Fruit fly (Drosophila melanogaster) whole organism, pupa: ENCODE results near the gene CG9147.

Source experiments
- CG10348 ChIP-seq: fragments of 200-800 bp; sonication (Bioruptor generic); IDR thresholded peaks from 2 replicates; pipeline ENCODE4 v1.3.6; 2022; ENCODE audit warnings: missing biosample characterization, missing genetic modification characterization
- CG12605 ChIP-seq: fragments of 200-800 bp; sonication (Bioruptor generic); IDR thresholded peaks from 2 replicates; pipeline ENCODE4 v1.3.6; 2022; ENCODE audit warnings: missing biosample characterization, missing genetic modification characterization
- CG13204 ChIP-seq: fragments of 200-800 bp; sonication (Bioruptor generic); optimal IDR thresholded peaks from 2 replicates; lab custom pipeline; 2018; ENCODE audit warnings: missing biosample characterization, mild to moderate bottlenecking, missing genetic modification characterization, moderate library complexity
- CG14655 ChIP-seq: fragments of 200-800 bp; sonication (Bioruptor generic); optimal IDR thresholded peaks from 3 replicates; lab custom pipeline; 2017; ENCODE audit warnings: mild to moderate bottlenecking, missing biosample characterization, missing genetic modification reagents, missing genetic modification characterization
- CG15710 ChIP-seq: fragments of 200-800 bp; sonication (Bioruptor generic); optimal IDR thresholded peaks from 2 replicates; lab custom pipeline; 2018; ENCODE audit warnings: missing biosample characterization, mild to moderate bottlenecking, missing genetic modification characterization, moderate library complexity
- CG17806 ChIP-seq: fragments of 200-800 bp; sonication (Bioruptor generic); optimal IDR thresholded peaks from 2 replicates; lab custom pipeline; 2018; ENCODE audit warnings: missing biosample characterization, mild to moderate bottlenecking, missing genetic modification characterization, moderate library complexity
- CG32121 ChIP-seq: fragments of 200-800 bp; sonication (Bioruptor generic); IDR thresholded peaks from 2 replicates; pipeline ENCODE4 v1.3.6; 2022; ENCODE audit warnings: missing biosample characterization, missing genetic modification characterization
- CG34367 ChIP-seq: fragments of 200-800 bp; sonication (Bioruptor generic); optimal IDR thresholded peaks from 2 replicates; lab custom pipeline; 2018; ENCODE audit warnings: missing biosample characterization, mild to moderate bottlenecking, missing genetic modification characterization
- CG4496 ChIP-seq: fragments of 200-800 bp; sonication (Bioruptor generic); IDR thresholded peaks from 3 replicates; pipeline ENCODE4 v1.3.6; 2022; ENCODE audit warnings: missing biosample characterization, missing genetic modification characterization
- CG8159 ChIP-seq: fragments of 200-800 bp; sonication (Bioruptor generic); optimal IDR thresholded peaks from 3 replicates; lab custom pipeline; 2018; ENCODE audit warnings: missing biosample characterization, mild to moderate bottlenecking, missing genetic modification characterization, moderate library complexity
- CG8301 ChIP-seq: fragments of 200-800 bp; sonication (Bioruptor generic); optimal IDR thresholded peaks from 2 replicates; lab custom pipeline; 2018; ENCODE audit warnings: missing biosample characterization, mild to moderate bottlenecking, missing genetic modification characterization
- CG9948 ChIP-seq: fragments of 200-800 bp; sonication (Bioruptor generic); optimal IDR thresholded peaks from 2 replicates; lab custom pipeline; 2018; ENCODE audit warnings: missing biosample characterization, mild to moderate bottlenecking, missing genetic modification characterization, moderate library complexity
- D1 ChIP-seq: fragments of 200-800 bp; sonication (Bioruptor generic); optimal IDR thresholded peaks from 2 replicates; lab custom pipeline; 2018; ENCODE audit warnings: missing biosample characterization, mild to moderate bottlenecking, missing genetic modification characterization, moderate library complexity
- EcR ChIP-seq: fragments of 200-800 bp; sonication (Bioruptor generic); optimal IDR thresholded peaks from 3 replicates; lab custom pipeline; 2019; ENCODE audit warnings: missing biosample characterization, missing genetic modification characterization, mild to moderate bottlenecking, moderate library complexity, missing genetic modification reagents
- Ets98B ChIP-seq: fragments of 200-800 bp; sonication (Bioruptor generic); IDR thresholded peaks from 2 replicates; pipeline ENCODE4 v1.3.6; 2022; ENCODE audit warnings: missing biosample characterization, missing genetic modification characterization
- Pif1A ChIP-seq: fragments of 200-800 bp; sonication (Bioruptor generic); optimal IDR thresholded peaks from 3 replicates; lab custom pipeline; 2016; ENCODE audit warnings: missing biosample characterization, missing genetic modification characterization
- Pif1B ChIP-seq: fragments of 200-800 bp; sonication (Bioruptor generic); optimal IDR thresholded peaks from 3 replicates; lab custom pipeline; 2016; ENCODE audit warnings: missing biosample characterization, missing genetic modification characterization
- Snoo ChIP-seq: fragments of 200-800 bp; sonication (Bioruptor generic); optimal IDR thresholded peaks from 3 replicates; lab custom pipeline; 2017; ENCODE audit warnings: missing biosample characterization, mild to moderate bottlenecking, missing genetic modification characterization, inconsistent platforms
- fd96Ca ChIP-seq: fragments of 200-800 bp; sonication (Bioruptor generic); IDR thresholded peaks from 3 replicates; pipeline ENCODE4 v1.3.6; 2022; ENCODE audit warnings: missing biosample characterization, missing genetic modification characterization
- gl ChIP-seq: fragments of 200-800 bp; sonication (Bioruptor generic); optimal IDR thresholded peaks from 2 replicates; lab custom pipeline; 2018; ENCODE audit warnings: missing biosample characterization, mild to moderate bottlenecking, missing genetic modification characterization
- rn ChIP-seq: fragments of 200-800 bp; sonication (Bioruptor generic); IDR thresholded peaks from 2 replicates; pipeline ENCODE4 v1.3.6; 2022; ENCODE audit warnings: missing biosample characterization, missing genetic modification characterization

The CG9147 gene

dm6 chr2L:6098479-6099269 is 32.9 kb downstream of the CG9147 start, which contains the start of gene CG9175:
Gene CG9175 (minus strand): TSS chr2L:6098966.
- no peak for TF ChIP-seq CG17806 (tag; lab: Kevin White, UChicago)
- no peak for TF ChIP-seq D1 (tag; lab: Kevin White, UChicago)
- TF ChIP-seq CG10348 (GFP tag; lab: Robert Waterston, UW): no peak
- no peak for TF ChIP-seq Pif1A (GFP tag; lab: Kevin White, UChicago)
- TF ChIP-seq fd96Ca (GFP tag; lab: Robert Waterston, UW): no peak
- no peak for TF ChIP-seq CG13204 (GFP tag; lab: Kevin White, UChicago)
- TF ChIP-seq CG4496: no peak
- TF ChIP-seq, all 21 proteins: peak for 0

dm6 chr2L:6099270-6099644 is 33.5 kb downstream of the CG9147 start:
- TF ChIP-seq CG8159 (no peak), fd96Ca (GFP tag; lab: Robert Waterston, UW) (no peak), CG34367 (tag; lab: Kevin White, UChicago) (no peak), CG10348 (GFP tag; lab: Robert Waterston, UW) (no peak), CG15710 (tag; lab: Kevin White, UChicago) (no peak), Snoo (no peak), gl (tag; lab: Kevin White, UChicago) (no peak), rn (GFP tag; lab: Robert Waterston, UW) (no peak), CG13204 (GFP tag; lab: Kevin White, UChicago) (no peak), Pif1A (GFP tag; lab: Kevin White, UChicago) (no peak), CG14655 (GFP tag; lab: Kevin White, UChicago) (no peak), CG4496 (no peak), CG12605 (no peak), Ets98B (GFP tag; lab: Robert Waterston, UW) (no peak), CG9948 (tag; lab: Kevin White, UChicago) (no peak)

- TF ChIP-seq CG12605 (peak; percentile 58; the same call in 1 of the 2 replicates), Ets98B (GFP tag; lab: Robert Waterston, UW) (peak; percentile 51; the same call in 1 of the 2 replicates), fd96Ca (GFP tag; lab: Robert Waterston, UW) (no peak), CG4496 (peak; percentile 57; the same call in 2 of the 3 replicates), Pif1A (GFP tag; lab: Kevin White, UChicago) (peak; percentile 27), CG32121 (no peak), Pif1B (GFP tag; lab: Kevin White, UChicago) (peak; percentile 11), EcR (GFP tag; lab: Kevin White, UChicago) (peak; percentile 87), CG34367 (tag; lab: Kevin White, UChicago) (peak; percentile 18), CG15710 (tag; lab: Kevin White, UChicago) (peak; percentile 13), rn (GFP tag; lab: Robert Waterston, UW) (no peak), CG13204 (GFP tag; lab: Kevin White, UChicago) (peak; percentile 13), CG8301 (tag; lab: Kevin White, UChicago) (peak; percentile 35)
- TF ChIP-seq, all 21 proteins: peak for 10
Observed at dm6 chr2L:6100202-6100689, 34.4 kb downstream of the CG9147 start, which contains the start of gene stai. Gene stai (plus strand): TSS chr2L:6100377.

dm6 chr2L:6109313-6109847 is 43.6 kb downstream of the CG9147 start:
- TF ChIP-seq CG8301 (tag; lab: Kevin White, UChicago): no peak
- TF ChIP-seq Pif1A (GFP tag; lab: Kevin White, UChicago): no peak
- no peak for TF ChIP-seq CG13204 (GFP tag; lab: Kevin White, UChicago)
- no peak for TF ChIP-seq CG34367 (tag; lab: Kevin White, UChicago)
- no peak for TF ChIP-seq EcR (GFP tag; lab: Kevin White, UChicago)
- TF ChIP-seq D1 (tag; lab: Kevin White, UChicago): no peak
- TF ChIP-seq CG10348 (GFP tag; lab: Robert Waterston, UW): no peak
- no peak for TF ChIP-seq CG9948 (tag; lab: Kevin White, UChicago)
- TF ChIP-seq fd96Ca (GFP tag; lab: Robert Waterston, UW): no peak
- no peak for TF ChIP-seq CG4496

- TF ChIP-seq CG12605 (no peak), CG15710 (tag; lab: Kevin White, UChicago) (no peak)
Observed at dm6 chr2L:6110781-6111180, 45.0 kb downstream of the CG9147 start.
